Worm (Caenorhabditis elegans) whole organism, late embryonic: Measurements from ENCODE around the gene C54D10.5.

Source experiments
- C08G9.2 ChIP-seq: sonication (generic microtip); optimal IDR thresholded peaks from 2 replicates; lab custom pipeline; 2016; ENCODE audit warnings: mild to moderate bottlenecking, missing genetic modification characterization, moderate library complexity, missing compliant biosample characterization
- F13H6.1 ChIP-seq: sonication (generic microtip); optimal IDR thresholded peaks from 2 replicates; lab custom pipeline; 2016; ENCODE audit warnings: missing genetic modification characterization, missing compliant biosample characterization
- K02D7.2 ChIP-seq: sonication (generic microtip); optimal IDR thresholded peaks from 2 replicates; lab custom pipeline; 2017; ENCODE audit warnings: mild to moderate bottlenecking, missing genetic modification characterization, missing compliant biosample characterization
- T23F11.4 ChIP-seq: fragments of 200-800 bp; sonication (Bioruptor generic); optimal IDR thresholded peaks from 2 replicates; lab custom pipeline; 2018; ENCODE audit warnings: mild to moderate bottlenecking, missing genetic modification characterization, missing compliant biosample characterization
- ahr-1 ChIP-seq: sonication (generic microtip); optimal IDR thresholded peaks from 2 replicates; lab custom pipeline; 2016; ENCODE audit warnings: missing genetic modification characterization, missing compliant biosample characterization
- ama-1 ChIP-seq: fragments of 150-350 bp; optimal IDR thresholded peaks from 2 replicates; lab custom pipeline; 2014
- ceh-14 ChIP-seq: sonication (generic microtip); optimal IDR thresholded peaks from 2 replicates; lab custom pipeline; 2016; ENCODE audit warnings: missing genotype, missing genetic modification characterization, missing compliant biosample characterization
- ceh-18 ChIP-seq: sonication (generic microtip); optimal IDR thresholded peaks from 2 replicates; lab custom pipeline; 2016; ENCODE audit warnings: missing genetic modification characterization, missing compliant biosample characterization
- ceh-19 ChIP-seq: fragments of 200-800 bp; sonication (Bioruptor generic); optimal IDR thresholded peaks from 2 replicates; lab custom pipeline; 2018; ENCODE audit warnings: mild to moderate bottlenecking, missing genetic modification characterization, missing compliant biosample characterization
- ceh-22 ChIP-seq: sonication (generic microtip); optimal IDR thresholded peaks from 2 replicates; lab custom pipeline; 2017; ENCODE audit warnings: missing biosample characterization, missing genetic modification characterization
- ceh-30 ChIP-seq: fragments of 150-350 bp; optimal IDR thresholded peaks from 2 replicates; lab custom pipeline; 2014; ENCODE audit warnings: missing biosample characterization, missing genetic modification characterization
- ceh-48 ChIP-seq: sonication (generic microtip); optimal IDR thresholded peaks from 2 replicates; lab custom pipeline; 2016; ENCODE audit warnings: missing genetic modification characterization, inconsistent platforms, missing compliant biosample characterization
- ceh-9 ChIP-seq: sonication (generic microtip); optimal IDR thresholded peaks from 2 replicates; lab custom pipeline; 2016; ENCODE audit warnings: mild to moderate bottlenecking, missing genetic modification characterization, inconsistent platforms, missing compliant biosample characterization
- dmd-4 ChIP-seq: sonication (generic microtip); optimal IDR thresholded peaks from 2 replicates; lab custom pipeline; 2016; ENCODE audit warnings: borderline replicate concordance, missing genetic modification characterization, missing compliant biosample characterization
- dve-1 ChIP-seq: sonication (generic microtip); optimal IDR thresholded peaks from 2 replicates; lab custom pipeline; 2017; ENCODE audit warnings: antibody characterized with exemption, mild to moderate bottlenecking, missing genetic modification characterization, missing compliant biosample characterization
- elt-2 ChIP-seq: sonication (generic microtip); optimal IDR thresholded peaks from 2 replicates; lab custom pipeline; 2016; ENCODE audit warnings: missing genetic modification reagents, missing genetic modification characterization, missing compliant biosample characterization
- eyg-1 ChIP-seq: sonication (generic microtip); optimal IDR thresholded peaks from 2 replicates; lab custom pipeline; 2016; ENCODE audit warnings: missing genotype, missing genetic modification characterization, missing compliant biosample characterization
- fax-1 ChIP-seq: sonication (generic microtip); optimal IDR thresholded peaks from 2 replicates; lab custom pipeline; 2016; ENCODE audit warnings: missing genotype, missing genetic modification characterization, missing compliant biosample characterization
- fkh-6 ChIP-seq: sonication (generic microtip); optimal IDR thresholded peaks from 2 replicates; lab custom pipeline; 2016; ENCODE audit warnings: missing genetic modification characterization, missing compliant biosample characterization
- hlh-13 ChIP-seq: fragments of 200-800 bp; sonication (Bioruptor generic); optimal IDR thresholded peaks from 2 replicates; lab custom pipeline; 2018; ENCODE audit warnings: mild to moderate bottlenecking, missing genetic modification characterization, missing compliant biosample characterization
- hlh-15 ChIP-seq: sonication (generic microtip); optimal IDR thresholded peaks from 2 replicates; lab custom pipeline; 2016; ENCODE audit warnings: missing genetic modification characterization, missing compliant biosample characterization
- lim-6 ChIP-seq: sonication (generic microtip); optimal IDR thresholded peaks from 2 replicates; lab custom pipeline; 2016; ENCODE audit warnings: missing genetic modification characterization, missing compliant biosample characterization
- madf-2 ChIP-seq: sonication (generic microtip); optimal IDR thresholded peaks from 2 replicates; lab custom pipeline; 2017; ENCODE audit warnings: missing genetic modification characterization, missing compliant biosample characterization
- nfya-1 ChIP-seq: sonication (generic microtip); optimal IDR thresholded peaks from 2 replicates; lab custom pipeline; 2017; ENCODE audit warnings: missing genetic modification characterization, mild to moderate bottlenecking, missing compliant biosample characterization, antibody characterized with exemption, moderate library complexity
- nhr-11 ChIP-seq: fragments of 150-350 bp; optimal IDR thresholded peaks from 2 replicates; lab custom pipeline; 2014; ENCODE audit warnings: missing biosample characterization, missing genetic modification characterization
- odd-2 ChIP-seq: sonication (generic microtip); optimal IDR thresholded peaks from 2 replicates; lab custom pipeline; 2017; ENCODE audit warnings: antibody characterized with exemption, mild to moderate bottlenecking, missing genetic modification characterization, missing compliant biosample characterization
- pag-3 ChIP-seq: sonication (generic microtip); optimal IDR thresholded peaks from 2 replicates; lab custom pipeline; 2016; ENCODE audit warnings: missing compliant biosample characterization, missing genetic modification characterization, borderline replicate concordance
- pax-1 ChIP-seq: fragments of 150-350 bp; optimal IDR thresholded peaks from 2 replicates; lab custom pipeline; 2014; ENCODE audit warnings: missing biosample characterization, missing genetic modification characterization
- pha-2 ChIP-seq: sonication (generic microtip); optimal IDR thresholded peaks from 2 replicates; lab custom pipeline; 2017; ENCODE audit warnings: mild to moderate bottlenecking, missing genetic modification characterization, missing compliant biosample characterization
- pqm-1 ChIP-seq: sonication (generic microtip); optimal IDR thresholded peaks from 2 replicates; lab custom pipeline; 2016; ENCODE audit warnings: missing genetic modification characterization, missing compliant biosample characterization
- pros-1 ChIP-seq: fragments of 150-350 bp; optimal IDR thresholded peaks from 2 replicates; lab custom pipeline; 2014; ENCODE audit warnings: missing biosample characterization, missing genetic modification reagents, missing genetic modification characterization
- rnt-1 ChIP-seq: sonication (generic microtip); optimal IDR thresholded peaks from 2 replicates; lab custom pipeline; 2016; ENCODE audit warnings: missing genetic modification characterization, missing compliant biosample characterization
- sox-2 ChIP-seq: fragments of 200-800 bp; sonication (Bioruptor generic); IDR thresholded peaks from 2 replicates; pipeline ENCODE4 v1.3.6; 2022; ENCODE audit warnings: missing genetic modification reagents, missing genetic modification characterization, missing compliant biosample characterization
- syd-9 ChIP-seq: sonication (generic microtip); optimal IDR thresholded peaks from 2 replicates; lab custom pipeline; 2016; ENCODE audit warnings: mild to moderate bottlenecking, missing genetic modification characterization, moderate library complexity, missing compliant biosample characterization
- ttx-3 ChIP-seq: sonication (generic microtip); optimal IDR thresholded peaks from 2 replicates; lab custom pipeline; 2016; ENCODE audit warnings: missing genetic modification reagents, missing genetic modification characterization, missing compliant biosample characterization
- unc-3 ChIP-seq, 2 experiments: fragments of 200-800 bp in 1 of 2; sonication (Bioruptor generic) in 1 of 2; sonication (generic microtip) in 1 of 2; conservative IDR thresholded peaks in 1 of 2; optimal IDR thresholded peaks in 1 of 2; 2 replicates each; pipeline versions ENCODE4 v1.3.6 to Lab custom; 2016 to 2022; ENCODE audit warnings: missing compliant biosample characterization in 2 of 2, missing genetic modification characterization in 2 of 2, missing genetic modification reagents in 1 of 2
- unc-86 ChIP-seq: sonication (generic microtip); optimal IDR thresholded peaks from 2 replicates; lab custom pipeline; 2016; ENCODE audit warnings: missing genetic modification characterization, missing compliant biosample characterization
- ztf-16 ChIP-seq: sonication (generic microtip); optimal IDR thresholded peaks from 2 replicates; lab custom pipeline; 2017; ENCODE audit warnings: missing genetic modification characterization, missing compliant biosample characterization

The C54D10.5 gene

DNA sequence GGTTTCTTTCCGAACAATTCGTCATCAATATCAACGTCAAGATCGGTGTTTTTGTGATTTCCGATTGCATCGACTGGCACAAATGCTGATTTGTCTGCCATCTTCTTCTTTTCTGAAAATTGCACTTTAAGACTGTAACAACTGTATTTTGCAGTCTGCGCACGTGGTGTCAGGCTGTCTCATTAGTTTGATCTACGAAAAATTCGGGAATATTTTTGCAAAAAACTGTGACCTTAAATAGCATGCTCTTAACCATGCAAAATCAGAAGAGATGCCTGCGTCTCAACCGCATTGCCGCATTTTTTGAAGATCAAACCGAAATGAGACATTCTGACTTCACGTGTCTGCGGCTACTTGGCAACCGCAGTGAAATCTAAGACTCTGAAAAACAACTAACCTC lies 27.8 kb upstream of the C54D10.5 start, which contains the start of gene K01D12.7:
Gene K01D12.7 (minus strand): TSS at position 101 of the 400 bp plus-strand sequence.
- no peak for TF ChIP-seq nfya-1 (tag; lab: Kevin White, UChicago)
- no peak for TF ChIP-seq ceh-14 (tag; lab: Kevin White, UChicago)
- TF ChIP-seq T23F11.4: no peak
- TF ChIP-seq ceh-9: no peak
- no peak for TF ChIP-seq rnt-1 (tag; lab: Kevin White, UChicago)
- TF ChIP-seq syd-9 (tag; lab: Kevin White, UChicago): no peak
- TF ChIP-seq pha-2 (tag; lab: Kevin White, UChicago): no peak
- TF ChIP-seq hlh-13 (GFP tag; lab: Kevin White, UChicago): no peak

- TF ChIP-seq fkh-6 (tag; lab: Kevin White, UChicago) (no peak), ceh-22 (tag; lab: Kevin White, UChicago) (no peak), pag-3 (tag; lab: Kevin White, UChicago) (no peak), nfya-1 (tag; lab: Kevin White, UChicago) (no peak), ceh-18 (no peak), K02D7.2 (no peak), hlh-15 (tag; lab: Kevin White, UChicago) (no peak), elt-2 (tag; lab: Kevin White, UChicago) (no peak), ttx-3 (tag; lab: Kevin White, UChicago) (no peak), nhr-11 (no peak), ceh-19 (GFP tag; lab: Kevin White, UChicago) (no peak), ama-1 (no peak), fax-1 (tag; lab: Kevin White, UChicago) (no peak), T23F11.4 (no peak), ztf-16 (tag; lab: Kevin White, UChicago) (no peak), ceh-30 (no peak), pax-1 (tag; lab: Kevin White, UChicago) (no peak)
These were observed 26.8 kb upstream of the C54D10.5 start, which contains the start of gene K01D12.8 for ce11 chrV:12402355-12402754. K01D12.8 (plus strand) TSS chrV:12402655.

- TF ChIP-seq C08G9.2: no peak
- TF ChIP-seq sox-2 (GFP tag; lab: Robert Waterston, UW): no peak
- no peak for TF ChIP-seq madf-2 (tag; lab: Kevin White, UChicago)
- TF ChIP-seq unc-86 (tag; lab: Kevin White, UChicago): no peak
- no peak for TF ChIP-seq fkh-6 (tag; lab: Kevin White, UChicago)
- TF ChIP-seq ttx-3 (tag; lab: Kevin White, UChicago): no peak
- no peak for TF ChIP-seq pros-1 (tag; lab: Kevin White, UChicago)
- TF ChIP-seq ceh-48 (tag; lab: Kevin White, UChicago): no peak
- TF ChIP-seq F13H6.1 (tag; lab: Kevin White, UChicago): no peak
- TF ChIP-seq dmd-4 (tag; lab: Kevin White, UChicago): no peak
- no peak for TF ChIP-seq eyg-1 (tag; lab: Kevin White, UChicago)
- no peak for TF ChIP-seq dve-1 (tag; lab: Kevin White, UChicago)
- TF ChIP-seq ceh-22 (tag; lab: Kevin White, UChicago): no peak
- no peak for TF ChIP-seq pqm-1 (tag; lab: Kevin White, UChicago)
- TF ChIP-seq odd-2 (tag; lab: Kevin White, UChicago): no peak
- no peak for TF ChIP-seq unc-3 (GFP tag; conservative IDR thresholded peaks at IDR 0.05; lab: Robert Waterston, UW)
- TF ChIP-seq unc-3 (tag; optimal IDR thresholded peaks at IDR 0.05; lab: Kevin White, UChicago): no peak
- TF ChIP-seq ahr-1: no peak
- no peak for TF ChIP-seq lim-6
- no peak for TF ChIP-seq ama-1
These were observed 24.6 kb upstream of the C54D10.5 start, which contains the start of gene K01D12.9 for ce11 chrV:12404544-12404943. K01D12.9 (minus strand) TSS chrV:12404644.
